Fruit fly (Drosophila melanogaster) whole organism, adult: ENCODE measurements around the gene cert.

Source experiments
- CG12768 ChIP-seq: fragments of 200-800 bp; sonication (Bioruptor generic); optimal IDR thresholded peaks from 2 replicates; lab custom pipeline; 2017; ENCODE audit warnings: missing biosample characterization, missing genetic modification characterization, mild to moderate bottlenecking, moderate library complexity, missing genetic modification reagents
- CG33017 ChIP-seq: fragments of 200-800 bp; sonication (Bioruptor generic); optimal IDR thresholded peaks from 2 replicates; lab custom pipeline; 2018; ENCODE audit warnings: missing biosample characterization, mild to moderate bottlenecking, missing genetic modification characterization, moderate library complexity
- CG5204 ChIP-seq: fragments of 200-800 bp; sonication (Bioruptor generic); optimal IDR thresholded peaks from 2 replicates; lab custom pipeline; 2016; ENCODE audit warnings: missing biosample characterization, missing genetic modification characterization
- Hr96 ChIP-seq: fragments of 200-800 bp; sonication (Bioruptor generic); optimal IDR thresholded peaks from 2 replicates; lab custom pipeline; 2016; ENCODE audit warnings: missing biosample characterization, missing genetic modification characterization
- Mnt ChIP-seq: fragments of 200-800 bp; sonication (Bioruptor generic); optimal IDR thresholded peaks from 2 replicates; lab custom pipeline; 2016; ENCODE audit warnings: missing biosample characterization, mild to moderate bottlenecking, missing genetic modification characterization
- ovo ChIP-seq: fragments of 200-800 bp; sonication (Bioruptor generic); optimal IDR thresholded peaks from 2 replicates; lab custom pipeline; 2016; ENCODE audit warnings: missing biosample characterization, missing genetic modification characterization
- tj ChIP-seq: fragments of 200-800 bp; sonication (Bioruptor generic); optimal IDR thresholded peaks from 3 replicates; lab custom pipeline; 2017; ENCODE audit warnings: missing biosample characterization, mild to moderate bottlenecking, missing genetic modification characterization, moderate library complexity
- toe ChIP-seq: fragments of 200-800 bp; sonication (Bioruptor generic); optimal IDR thresholded peaks from 2 replicates; lab custom pipeline; 2016; ENCODE audit warnings: missing biosample characterization, missing genetic modification characterization

DNA sequence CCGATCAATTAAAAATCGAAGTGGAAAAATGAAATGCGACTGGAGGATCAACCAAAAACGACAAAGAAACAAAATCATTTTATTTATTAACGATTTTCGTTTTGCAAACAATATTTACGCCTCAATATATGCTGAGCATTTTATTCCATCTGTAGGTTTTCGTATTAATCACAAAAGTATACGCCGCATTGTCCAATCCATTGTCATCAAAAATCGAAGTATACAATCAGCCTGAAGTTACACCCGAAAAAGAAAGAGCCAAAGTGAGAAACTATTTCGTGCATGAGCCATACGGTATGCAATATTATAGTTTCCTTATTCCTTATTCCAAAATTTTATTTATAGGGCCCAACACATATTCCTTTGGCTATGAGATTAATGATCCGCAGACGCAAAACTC lies 39.3 kb upstream of the cert start:
- TF ChIP-seq CG5204 (no peak), CG33017 (no peak), ovo (GFP tag; lab: Kevin White, UChicago) (no peak), tj (GFP tag; lab: Kevin White, UChicago) (no peak), CG12768 (GFP tag; lab: Kevin White, UChicago) (no peak), Mnt (GFP tag; lab: Kevin White, UChicago) (no peak), toe (GFP tag; lab: Kevin White, UChicago) (no peak), Hr96 (GFP tag; lab: Kevin White, UChicago) (no peak)
